Worm (Caenorhabditis elegans) whole organism, L4/young adult: ENCODE data around the gene C17F4.8.
"Not testable (repeated sequence)": the region's sequence is repeated elsewhere in the genome, so short reads cannot be mapped to it uniquely, and the experiment has no call there.

Experiments used
- W03F9.2 ChIP-seq: fragments of 150-350 bp; optimal IDR thresholded peaks from 2 replicates; lab custom pipeline; 2014; ENCODE audit warnings: missing biosample characterization, missing genetic modification characterization
- dao-5 ChIP-seq: sonication (generic microtip); optimal IDR thresholded peaks from 2 replicates; lab custom pipeline; 2016; ENCODE audit warnings: missing genotype, missing genetic modification characterization, moderate library complexity, missing compliant biosample characterization
- him-1 ChIP-seq: sonication (generic microtip); optimal IDR thresholded peaks from 2 replicates; lab custom pipeline; 2016; ENCODE audit warnings: missing genotype, missing genetic modification reagents, missing genetic modification characterization, missing compliant biosample characterization

Gene C17F4.8

ce11 chrII:3215762-3216161 is 18.9 kb downstream of the C17F4.8 start, which contains the start of gene ZC239.3:
TSS of gene ZC239.3 (plus strand) at chrII:3216062.
- TF ChIP-seq dao-5 (tag; lab: Kevin White, UChicago); W03F9.2; him-1: not testable (repeated sequence)

- no peak for TF ChIP-seq W03F9.2
- TF ChIP-seq him-1: no peak
- TF ChIP-seq dao-5 (tag; lab: Kevin White, UChicago): no peak
Measured at ce11 chrII:3213898-3214297, 20.7 kb downstream of the C17F4.8 start, which contains the start of gene ZC239.4. TSS of gene ZC239.4 (plus strand) at chrII:3214198.

- TF ChIP-seq W03F9.2 (no peak), dao-5 (tag; lab: Kevin White, UChicago) (no peak), him-1 (no peak)
Measured at ce11 chrII:3210365-3210764, 24.3 kb downstream of the C17F4.8 start, which contains the start of gene ZC239.5. TSS of gene ZC239.5 (plus strand) at chrII:3210665.

ce11 chrII:3209251-3209650 is 25.4 kb downstream of the C17F4.8 start, which contains the start of gene ZC239.6:
TSS of gene ZC239.6 (plus strand) at chrII:3209631.
- TF ChIP-seq W03F9.2: no peak
- TF ChIP-seq him-1: no peak
- TF ChIP-seq dao-5 (tag; lab: Kevin White, UChicago): no peak

- no peak for TF ChIP-seq dao-5 (tag; lab: Kevin White, UChicago)
- TF ChIP-seq him-1: no peak
- no peak for TF ChIP-seq W03F9.2
Measured at ce11 chrII:3208679-3209078, 25.9 kb downstream of the C17F4.8 start, which contains the start of gene sdz-35. TSS of gene sdz-35 (minus strand) at chrII:3208779.

- TF ChIP-seq him-1 (no peak), dao-5 (tag; lab: Kevin White, UChicago) (no peak), W03F9.2 (no peak)
Measured at ce11 chrII:3206423-3206989, 28.1 kb downstream of the C17F4.8 start, which contains the start of the genes ZC239.20 and ZC239.21. TSS of gene ZC239.20 (minus strand) at chrII:3206523. TSS of gene ZC239.21 (plus strand) at chrII:3206939.

- TF ChIP-seq him-1: no peak
Measured at ce11 chrII:3203415-3203814, 31.2 kb downstream of the C17F4.8 start, which contains the start of gene sri-50. TSS of gene sri-50 (plus strand) at chrII:3203715.

ce11 chrII:3202519-3202918 is 32.1 kb downstream of the C17F4.8 start, which contains the start of gene sri-53:
TSS of gene sri-53 (minus strand) at chrII:3202619.
- TF ChIP-seq W03F9.2 (no peak), dao-5 (tag; lab: Kevin White, UChicago) (no peak), him-1 (no peak)

ce11 chrII:3201242-3201641 is 33.4 kb downstream of the C17F4.8 start, which contains the start of gene sri-48:
TSS of gene sri-48 (minus strand) at chrII:3201342.
- not testable (repeated sequence) for TF ChIP-seq dao-5 (tag; lab: Kevin White, UChicago); him-1; W03F9.2

ce11 chrII:3198998-3199397 is 35.6 kb downstream of the C17F4.8 start, which contains the start of gene sri-51:
TSS of gene sri-51 (minus strand) at chrII:3199098.
- TF ChIP-seq W03F9.2 (no peak), him-1 (no peak), dao-5 (tag; lab: Kevin White, UChicago) (no peak)

- TF ChIP-seq W03F9.2 (no peak), him-1 (no peak), dao-5 (tag; lab: Kevin White, UChicago) (no peak)
Measured at ce11 chrII:3196966-3197365, 37.7 kb downstream of the C17F4.8 start, which contains the start of gene gcy-15. TSS of gene gcy-15 (minus strand) at chrII:3197066.

ce11 chrII:3195739-3196138 is 38.9 kb downstream of the C17F4.8 start:
- TF ChIP-seq dao-5 (tag; lab: Kevin White, UChicago) (no peak), him-1 (no peak), W03F9.2 (no peak)

ce11 chrII:3191544-3191943 is 43.1 kb downstream of the C17F4.8 start, which contains the start of gene Y27F2A.9:
TSS of gene Y27F2A.9 (minus strand) at chrII:3191644.
- not testable (repeated sequence) for TF ChIP-seq W03F9.2; him-1; dao-5 (tag; lab: Kevin White, UChicago)

ce11 chrII:3189038-3189437 is 45.6 kb downstream of the C17F4.8 start, which contains the start of gene Y27F2A.11:
TSS of gene Y27F2A.11 (plus strand) at chrII:3189338.
- not testable (repeated sequence) for TF ChIP-seq him-1; W03F9.2; dao-5 (tag; lab: Kevin White, UChicago)

ce11 chrII:3185848-3186247 is 48.8 kb downstream of the C17F4.8 start:
- TF ChIP-seq dao-5 (tag; lab: Kevin White, UChicago) (no peak), him-1 (no peak), W03F9.2 (no peak)
